Worm (Caenorhabditis elegans): ENCODE data around the gene somi-1.

The somi-1 gene

DNA sequence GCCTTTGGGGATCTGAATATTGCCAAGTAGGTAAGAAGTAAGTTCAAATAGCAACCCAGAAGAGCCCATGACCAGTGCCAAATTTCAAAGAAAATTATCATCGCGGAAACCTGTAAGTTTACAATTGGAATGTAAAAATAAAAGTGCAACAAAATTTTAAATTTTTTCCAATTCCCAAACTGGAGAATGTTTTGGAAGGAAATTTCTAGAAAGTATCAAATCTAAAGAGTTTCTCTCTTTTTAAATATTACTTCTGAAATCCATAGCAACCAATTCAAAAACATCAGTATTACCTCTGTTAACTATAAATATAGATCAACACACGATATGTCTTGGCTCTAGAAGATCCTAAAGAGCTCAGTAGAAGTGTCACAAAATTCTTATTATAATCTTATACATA lies 37.5 kb upstream of the somi-1 start, which contains the start of gene srd-19:
TSS of gene srd-19 (minus strand) at position 101 of the 400 bp plus-strand sequence.
- TF ChIP-seq nhr-12 (tag; optimal IDR thresholded peaks at IDR 0.05) (no peak), ZK546.5 (tag; optimal IDR thresholded peaks at IDR 0.05) (no peak), peb-1 (tag; optimal IDR thresholded peaks at IDR 0.05) (no peak), aly-2 (tag; optimal IDR thresholded peaks at IDR 0.05) (no peak), nhr-77 (tag; optimal IDR thresholded peaks at IDR 0.05) (no peak), unc-39 (tag; optimal IDR thresholded peaks at IDR 0.05) (no peak), elt-1 (tag; optimal IDR thresholded peaks at IDR 0.05) (no peak), zag-1 (tag; optimal IDR thresholded peaks at IDR 0.05) (no peak)

DNA sequence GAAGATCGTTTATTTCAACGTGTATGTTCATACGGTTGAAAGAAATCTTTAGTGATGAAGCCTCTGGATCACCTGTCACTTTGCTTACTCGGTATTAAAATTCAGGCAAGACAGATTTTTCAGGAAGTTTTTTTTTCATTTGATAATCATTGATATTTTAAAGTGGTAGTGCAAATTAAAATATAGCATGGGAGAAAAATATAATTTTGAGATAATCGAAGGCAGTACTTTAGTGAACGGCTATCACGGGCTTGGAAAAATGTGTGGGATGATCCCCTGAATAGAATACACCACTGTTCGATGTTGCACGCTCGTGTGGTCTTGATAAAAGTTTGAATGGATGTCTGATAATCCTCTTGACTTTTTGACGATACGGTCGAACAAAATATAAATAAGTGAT lies 36.2 kb upstream of the somi-1 start:
- TF ChIP-seq fos-1 (tag; optimal IDR thresholded peaks at IDR 0.05) (no peak), unc-62 (GFP tag; optimal IDR thresholded peaks at IDR 0.05) (no peak), sma-3 (GFP tag; optimal IDR thresholded peaks at IDR 0.05) (no peak), lin-11 (tag; optimal IDR thresholded peaks at IDR 0.05) (no peak), nhr-25 (tag; optimal IDR thresholded peaks at IDR 0.05) (no peak), Y55F3AM.14 (GFP tag; optimal IDR thresholded peaks at IDR 0.05) (no peak), sem-4 (tag; optimal IDR thresholded peaks at IDR 0.05) (no peak), ztf-4 (tag; optimal IDR thresholded peaks at IDR 0.05) (no peak), nhr-77 (tag; optimal IDR thresholded peaks at IDR 0.05) (no peak), blmp-1 (tag; optimal IDR thresholded peaks at IDR 0.05; ENCODE audit: insufficient read depth) (no peak), nhr-6 (tag; optimal IDR thresholded peaks at IDR 0.05) (no peak), dmd-4 (tag; optimal IDR thresholded peaks at IDR 0.05) (no peak)

- TF ChIP-seq F13H6.1 (tag; optimal IDR thresholded peaks at IDR 0.05) = no peak
- no peak for TF ChIP-seq elt-3 (tag; optimal IDR thresholded peaks at IDR 0.05)
- TF ChIP-seq nhr-129 (tag; optimal IDR thresholded peaks at IDR 0.05) = no peak
- TF ChIP-seq mab-5 (tag; optimal IDR thresholded peaks at IDR 0.05) = no peak
- no peak for TF ChIP-seq elt-1 (tag; optimal IDR thresholded peaks at IDR 0.05)
- TF ChIP-seq mdl-1 (tag; optimal IDR thresholded peaks at IDR 0.05) = no peak
- no peak for TF ChIP-seq R02D3.7 (tag; optimal IDR thresholded peaks at IDR 0.05)
- TF ChIP-seq nhr-21 (tag; optimal IDR thresholded peaks at IDR 0.05) = no peak
- TF ChIP-seq dmd-4 (tag; optimal IDR thresholded peaks at IDR 0.05) = no peak
- no peak for TF ChIP-seq blmp-1 (tag; optimal IDR thresholded peaks at IDR 0.05; ENCODE audit: insufficient read depth)
- no peak for TF ChIP-seq sma-3 (GFP tag; optimal IDR thresholded peaks at IDR 0.05)
- no peak for TF ChIP-seq lin-39 (tag; optimal IDR thresholded peaks at IDR 0.05)
- no peak for TF ChIP-seq ZK546.5 (tag; optimal IDR thresholded peaks at IDR 0.05)
- TF ChIP-seq unc-55 (GFP tag; optimal IDR thresholded peaks at IDR 0.05) = no peak
- no peak for TF ChIP-seq aly-2 (tag; optimal IDR thresholded peaks at IDR 0.05)
- no peak for TF ChIP-seq nhr-6 (tag; optimal IDR thresholded peaks at IDR 0.05)
- no peak for TF ChIP-seq nhr-77 (tag; optimal IDR thresholded peaks at IDR 0.05)
Observed at ce11 chrV:13426764-13427163, 35.6 kb upstream of the somi-1 start, which contains the start of gene srd-18. Gene srd-18 (minus strand): TSS chrV:13426864.

ce11 chrV:13423608-13424007 lies 32.4 kb upstream of the somi-1 start, which contains the start of gene srv-10:
Gene srv-10 (plus strand): TSS chrV:13423908.
- no peak for TF ChIP-seq peb-1 (tag; optimal IDR thresholded peaks at IDR 0.05)
- no peak for TF ChIP-seq snpc-4 (tag; optimal IDR thresholded peaks at IDR 0.05)
- TF ChIP-seq sem-4 (tag; optimal IDR thresholded peaks at IDR 0.05) = no peak
- TF ChIP-seq unc-62 (GFP tag; optimal IDR thresholded peaks at IDR 0.05) = no peak
- no peak for TF ChIP-seq C34F6.9 (tag; optimal IDR thresholded peaks at IDR 0.05)
- TF ChIP-seq mdl-1 (tag; optimal IDR thresholded peaks at IDR 0.05) = no peak
- no peak for TF ChIP-seq alr-1 (tag; optimal IDR thresholded peaks at IDR 0.05)
- TF ChIP-seq nhr-129 (tag; optimal IDR thresholded peaks at IDR 0.05) = no peak
- TF ChIP-seq ZK546.5 (tag; optimal IDR thresholded peaks at IDR 0.05) = no peak
- no peak for TF ChIP-seq crh-2 (tag; optimal IDR thresholded peaks at IDR 0.05)
- no peak for TF ChIP-seq lsy-2 (tag; optimal IDR thresholded peaks at IDR 0.05)
- no peak for TF ChIP-seq nhr-23 (tag; optimal IDR thresholded peaks at IDR 0.05)
- TF ChIP-seq unc-55 (GFP tag; optimal IDR thresholded peaks at IDR 0.05) = no peak

ce11 chrV:13423045-13423444 lies 31.9 kb upstream of the somi-1 start, which contains the start of gene srv-9:
Gene srv-9 (minus strand): TSS chrV:13423145.
- TF ChIP-seq aly-2 (tag; optimal IDR thresholded peaks at IDR 0.05) (no peak), unc-55 (GFP tag; optimal IDR thresholded peaks at IDR 0.05) (no peak), nhr-12 (tag; optimal IDR thresholded peaks at IDR 0.05) (no peak), nhr-77 (tag; optimal IDR thresholded peaks at IDR 0.05) (no peak), nhr-10 (tag; optimal IDR thresholded peaks at IDR 0.05) (no peak), fos-1 (tag; optimal IDR thresholded peaks at IDR 0.05) (no peak), elt-1 (tag; optimal IDR thresholded peaks at IDR 0.05) (no peak)

Data from whole organism, L2 larva.